Worm (Caenorhabditis elegans): ENCODE results near the gene T19H12.15.

DNA sequence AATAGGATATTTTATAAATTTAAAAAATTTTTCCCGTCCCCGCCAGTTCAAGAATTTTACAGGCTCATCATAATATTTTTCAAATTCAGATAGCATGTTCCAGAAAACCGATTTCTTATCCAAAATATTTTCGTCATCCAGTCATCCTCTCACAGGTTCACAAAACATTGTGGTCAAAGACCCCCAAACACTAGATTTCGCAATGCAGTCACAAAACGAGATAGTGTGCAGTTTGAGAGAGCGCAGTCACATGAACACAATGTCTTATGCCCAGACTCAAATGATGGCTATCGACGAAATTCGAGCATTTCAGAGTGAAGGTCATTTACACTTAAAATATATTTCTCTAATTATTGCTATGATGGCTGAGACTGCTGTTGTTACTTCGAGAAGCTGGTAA is 34.6 kb downstream of the T19H12.15 start, which contains the start of gene abhd-5.2:
- TF ChIP-seq nhr-179 (tag; optimal IDR thresholded peaks at IDR 0.05) (no peak), nhr-90 (tag; optimal IDR thresholded peaks at IDR 0.05) (no peak), B0019.2 (GFP tag; conservative IDR thresholded peaks at IDR 0.05) (no peak), T26A5.8 (tag; optimal IDR thresholded peaks at IDR 0.05) (no peak), rpc-1 (optimal IDR thresholded peaks at IDR 0.05) (no peak), rpc-1 (tag; optimal IDR thresholded peaks at IDR 0.05) (no peak), tbx-9 (tag; optimal IDR thresholded peaks at IDR 0.05; ENCODE audit: borderline replicate concordance) (no peak), nfya-2 (GFP tag; IDR thresholded peaks at IDR 0.05) (no peak), unc-62 (GFP tag; optimal IDR thresholded peaks at IDR 0.05) (no peak), ets-4 (GFP tag; optimal IDR thresholded peaks at IDR 0.05) (no peak)
